Worm (Caenorhabditis elegans) whole organism, L2 larva: Measurements from ENCODE around the gene T12E12.6.

Experiments used
- C34F6.9 ChIP-seq: fragments of 150-350 bp; optimal IDR thresholded peaks from 2 replicates; lab custom pipeline; 2014; ENCODE audit warnings: missing biosample characterization, missing genetic modification characterization
- snpc-4 ChIP-seq: fragments of 150-350 bp; optimal IDR thresholded peaks from 2 replicates; lab custom pipeline; 2014; ENCODE audit warnings: missing biosample characterization, missing genetic modification characterization
- ztf-4 ChIP-seq: fragments of 150-350 bp; optimal IDR thresholded peaks from 2 replicates; lab custom pipeline; 2014; ENCODE audit warnings: missing biosample characterization, missing genetic modification characterization

- TF ChIP-seq C34F6.9 (tag; lab: Kevin White, UChicago): no peak
- no peak for TF ChIP-seq snpc-4 (tag; lab: Kevin White, UChicago)
- TF ChIP-seq ztf-4 (tag; lab: Kevin White, UChicago): no peak
Observed at ce11 chrIV:5592956-5593355, 19.0 kb upstream of the T12E12.6 start.
